Fruit fly (Drosophila melanogaster) whole organism, prepupa: ENCODE measurements around the gene CG13285.

Experiments used
- Blimp-1 ChIP-seq: fragments of 200-800 bp; sonication (Bioruptor generic); optimal IDR thresholded peaks from 3 replicates; lab custom pipeline; 2017; ENCODE audit warnings: missing biosample characterization, missing genetic modification characterization, mild to moderate bottlenecking, moderate library complexity, missing genetic modification reagents
- CG11762 ChIP-seq: fragments of 200-800 bp; sonication (Bioruptor generic); optimal IDR thresholded peaks from 3 replicates; lab custom pipeline; 2016; ENCODE audit warnings: missing biosample characterization, missing genetic modification characterization; ENCODE audit not compliant: insufficient read depth
- CG11902 ChIP-seq: fragments of 200-800 bp; sonication (Bioruptor generic); optimal IDR thresholded peaks from 3 replicates; lab custom pipeline; 2016; ENCODE audit warnings: missing biosample characterization, missing genetic modification characterization
- CG15336 ChIP-seq: fragments of 200-800 bp; sonication (Bioruptor generic); IDR thresholded peaks from 2 replicates; pipeline ENCODE4 v1.3.6; 2022; ENCODE audit warnings: missing biosample characterization, missing genetic modification characterization
- CG1621 ChIP-seq: fragments of 200-800 bp; sonication (Bioruptor generic); optimal IDR thresholded peaks from 3 replicates; lab custom pipeline; 2018; ENCODE audit warnings: missing biosample characterization, mild to moderate bottlenecking, missing genetic modification characterization
- CG16779 ChIP-seq: fragments of 200-800 bp; sonication (Bioruptor generic); optimal IDR thresholded peaks from 3 replicates; lab custom pipeline; 2017; ENCODE audit warnings: missing biosample characterization, mild to moderate bottlenecking, missing genetic modification characterization
- CG31627 ChIP-seq: fragments of 200-800 bp; sonication (Bioruptor generic); optimal IDR thresholded peaks from 3 replicates; lab custom pipeline; 2016; ENCODE audit warnings: missing biosample characterization, missing genetic modification characterization
- CG34406 ChIP-seq: fragments of 200-800 bp; sonication (Bioruptor generic); optimal IDR thresholded peaks from 3 replicates; lab custom pipeline; 2016; ENCODE audit warnings: missing biosample characterization, missing genetic modification characterization
- CG3919 ChIP-seq: fragments of 200-800 bp; sonication (Bioruptor generic); optimal IDR thresholded peaks from 3 replicates; lab custom pipeline; 2016; ENCODE audit warnings: missing biosample characterization, missing genetic modification characterization
- CG6792 ChIP-seq: fragments of 200-800 bp; sonication (Bioruptor generic); optimal IDR thresholded peaks from 3 replicates; lab custom pipeline; 2016; ENCODE audit warnings: missing biosample characterization, missing genetic modification characterization
- CG6808 ChIP-seq: fragments of 200-800 bp; sonication (Bioruptor generic); optimal IDR thresholded peaks from 3 replicates; lab custom pipeline; 2017; ENCODE audit warnings: missing biosample characterization, missing genetic modification characterization, mild to moderate bottlenecking, moderate library complexity, missing genetic modification reagents
- CG8319 ChIP-seq: fragments of 200-800 bp; sonication (Bioruptor generic); optimal IDR thresholded peaks from 3 replicates; lab custom pipeline; 2016; ENCODE audit warnings: missing biosample characterization, missing genetic modification characterization
- Eip75B ChIP-seq: fragments of 200-800 bp; sonication (Bioruptor generic); optimal IDR thresholded peaks from 3 replicates; lab custom pipeline; 2016; ENCODE audit warnings: missing biosample characterization, missing genetic modification characterization
- Eip93F ChIP-seq: fragments of 200-800 bp; sonication (Bioruptor generic); optimal IDR thresholded peaks from 2 replicates; lab custom pipeline; 2016; ENCODE audit warnings: missing biosample characterization, mild to moderate bottlenecking, missing genetic modification characterization
- Ets21C ChIP-seq: fragments of 200-800 bp; sonication (Bioruptor generic); optimal IDR thresholded peaks from 3 replicates; lab custom pipeline; 2016; ENCODE audit warnings: missing biosample characterization, missing genetic modification characterization
- Hr38 ChIP-seq: sonication (Bioruptor generic); optimal IDR thresholded peaks from 2 replicates; lab custom pipeline; 2016; ENCODE audit warnings: missing biosample characterization, missing genetic modification characterization
- Hr4 ChIP-seq: fragments of 200-800 bp; sonication (Bioruptor generic); optimal IDR thresholded peaks from 3 replicates; lab custom pipeline; 2016; ENCODE audit warnings: missing biosample characterization, missing genetic modification characterization
- Lpt ChIP-seq: fragments of 200-800 bp; sonication (Bioruptor generic); optimal IDR thresholded peaks from 3 replicates; lab custom pipeline; 2016; ENCODE audit warnings: missing biosample characterization, missing genetic modification characterization
- Met ChIP-seq: fragments of 200-800 bp; sonication (Bioruptor generic); optimal IDR thresholded peaks from 3 replicates; lab custom pipeline; 2016; ENCODE audit warnings: missing biosample characterization, missing genetic modification characterization
- Sox102F ChIP-seq: fragments of 200-800 bp; sonication (Bioruptor generic); optimal IDR thresholded peaks from 2 replicates; lab custom pipeline; 2016; ENCODE audit warnings: missing biosample characterization, mild to moderate bottlenecking, missing genetic modification characterization
- Sox14 ChIP-seq: fragments of 200-800 bp; sonication (Bioruptor generic); optimal IDR thresholded peaks from 3 replicates; lab custom pipeline; 2016; ENCODE audit warnings: missing biosample characterization, missing genetic modification characterization
- Sox15 ChIP-seq: fragments of 200-800 bp; sonication (Bioruptor generic); optimal IDR thresholded peaks from 3 replicates; lab custom pipeline; 2016; ENCODE audit warnings: missing biosample characterization, missing genetic modification characterization
- achi ChIP-seq: fragments of 200-800 bp; sonication (Bioruptor generic); optimal IDR thresholded peaks from 3 replicates; lab custom pipeline; 2016; ENCODE audit warnings: missing biosample characterization, missing genetic modification characterization
- esn ChIP-seq: fragments of 200-800 bp; sonication (Bioruptor generic); optimal IDR thresholded peaks from 2 replicates; lab custom pipeline; 2016; ENCODE audit warnings: missing biosample characterization, mild to moderate bottlenecking, missing genetic modification characterization, moderate library complexity
- fd59A ChIP-seq: fragments of 200-800 bp; sonication (Bioruptor generic); optimal IDR thresholded peaks from 2 replicates; lab custom pipeline; 2017; ENCODE audit warnings: missing biosample characterization, mild to moderate bottlenecking, missing genetic modification characterization, missing genetic modification reagents
- fkh ChIP-seq: fragments of 200-800 bp; sonication (Bioruptor generic); optimal IDR thresholded peaks from 3 replicates; lab custom pipeline; 2017; ENCODE audit warnings: missing biosample characterization, mild to moderate bottlenecking, missing genetic modification characterization, moderate library complexity
- lz ChIP-seq: fragments of 200-800 bp; sonication (Bioruptor generic); optimal IDR thresholded peaks from 3 replicates; lab custom pipeline; 2016; ENCODE audit warnings: missing biosample characterization, missing genetic modification characterization
- pdm3 ChIP-seq: fragments of 200-800 bp; sonication (Bioruptor generic); optimal IDR thresholded peaks from 3 replicates; lab custom pipeline; 2016; ENCODE audit warnings: missing biosample characterization, missing genetic modification characterization
- spab ChIP-seq: fragments of 200-800 bp; sonication (Bioruptor generic); optimal IDR thresholded peaks from 2 replicates; lab custom pipeline; 2017; ENCODE audit warnings: missing biosample characterization, mild to moderate bottlenecking, missing genetic modification characterization, missing genetic modification reagents
- ss ChIP-seq, 2 experiments: fragments of 200-800 bp; sonication (Bioruptor generic); optimal IDR thresholded peaks; 2 replicates in 1 of 2; 3 replicates in 1 of 2; lab custom pipeline; 2017 to 2018; ENCODE audit warnings: mild to moderate bottlenecking in 2 of 2, missing biosample characterization in 2 of 2, missing genetic modification characterization in 2 of 2, moderate library complexity in 1 of 2
- svp ChIP-seq: fragments of 200-800 bp; sonication (Bioruptor generic); peaks from one replicate; lab custom pipeline; 2016; ENCODE audit warnings: missing biosample characterization, missing genetic modification characterization
- vri ChIP-seq: fragments of 200-800 bp; sonication (Bioruptor generic); optimal IDR thresholded peaks from 3 replicates; lab custom pipeline; 2016; ENCODE audit warnings: missing biosample characterization, mild to moderate bottlenecking, missing genetic modification characterization

Gene CG13285

dm6 chr3L:5542772-5543371 is 7.3 kb upstream of the CG13285 start:
- TF ChIP-seq Sox15 (GFP tag; lab: Kevin White, UChicago) (no peak), spab (GFP tag; lab: Kevin White, UChicago) (no peak), Sox102F (GFP tag; lab: Kevin White, UChicago) (no peak), Met (GFP tag; lab: Kevin White, UChicago) (no peak)

dm6 chr3L:5540637-5541241 is 5.2 kb upstream of the CG13285 start:
- TF ChIP-seq Sox14 (GFP tag; lab: Kevin White, UChicago) = no peak
- no peak for TF ChIP-seq Hr38 (GFP tag; lab: Kevin White, UChicago)
- no peak for TF ChIP-seq CG11762 (GFP tag; lab: Kevin White, UChicago)
- no peak for TF ChIP-seq CG16779
- TF ChIP-seq CG6792 = no peak
- no peak for TF ChIP-seq spab (GFP tag; lab: Kevin White, UChicago)
- TF ChIP-seq CG11902 (GFP tag; lab: Kevin White, UChicago) = no peak
- TF ChIP-seq svp = no peak
- no peak for TF ChIP-seq CG31627
- TF ChIP-seq vri (GFP tag; lab: Kevin White, UChicago) = no peak
- TF ChIP-seq Eip93F (GFP tag; lab: Kevin White, UChicago) = no peak
- TF ChIP-seq ss (GFP tag; optimal IDR thresholded peaks at IDR 0.05; lab: Kevin White, UChicago) = no peak
- no peak for TF ChIP-seq CG1621 (tag; lab: Kevin White, UChicago)
- no peak for TF ChIP-seq CG3919 (GFP tag; lab: Kevin White, UChicago)
- no peak for TF ChIP-seq CG15336 (GFP tag; lab: Robert Waterston, UW)
- no peak for TF ChIP-seq Eip75B (GFP tag; lab: Kevin White, UChicago)

- TF ChIP-seq vri (GFP tag; lab: Kevin White, UChicago) (no peak), CG6808 (GFP tag; lab: Kevin White, UChicago) (no peak), Ets21C (GFP tag; lab: Kevin White, UChicago) (no peak), fkh (GFP tag; lab: Kevin White, UChicago) (no peak), spab (GFP tag; lab: Kevin White, UChicago) (no peak), CG11902 (GFP tag; lab: Kevin White, UChicago) (no peak), Sox14 (GFP tag; lab: Kevin White, UChicago) (no peak), Lpt (GFP tag; lab: Kevin White, UChicago) (no peak)
- TF ChIP-seq, all 60 proteins: peak for 0
Measured at dm6 chr3L:5534253-5534652, 1.3 kb downstream of the CG13285 start.

- TF ChIP-seq vri (GFP tag; lab: Kevin White, UChicago) = no peak
Measured at dm6 chr3L:5529241-5529640, 6.3 kb downstream of the CG13285 start, which contains the start of gene Lkr. TSS of gene Lkr (minus strand) at chr3L:5529341.

- TF ChIP-seq Hr4 (no peak), Sox14 (GFP tag; lab: Kevin White, UChicago) (no peak), lz (GFP tag; lab: Kevin White, UChicago) (no peak), fd59A (GFP tag; lab: Kevin White, UChicago) (no peak), CG1621 (tag; lab: Kevin White, UChicago) (no peak), achi (no peak), Eip75B (GFP tag; lab: Kevin White, UChicago) (no peak), Ets21C (GFP tag; lab: Kevin White, UChicago) (no peak), CG34406 (no peak), CG8319 (GFP tag; lab: Kevin White, UChicago) (no peak), vri (GFP tag; lab: Kevin White, UChicago) (no peak), pdm3 (no peak), esn (GFP tag; lab: Kevin White, UChicago) (no peak), Blimp-1 (GFP tag; lab: Kevin White, UChicago) (no peak), CG6808 (GFP tag; lab: Kevin White, UChicago) (no peak)
Measured at dm6 chr3L:5522904-5523428, 12.6 kb downstream of the CG13285 start.
